Fruit fly (Drosophila melanogaster) whole organism, pupa: ENCODE results near the gene CG9498.

ENCODE experiments used
- CG10348 ChIP-seq: fragments of 200-800 bp; sonication (Bioruptor generic); IDR thresholded peaks from 2 replicates; pipeline ENCODE4 v1.3.6; 2022; ENCODE audit warnings: missing biosample characterization, missing genetic modification characterization
- CG12605 ChIP-seq: fragments of 200-800 bp; sonication (Bioruptor generic); IDR thresholded peaks from 2 replicates; pipeline ENCODE4 v1.3.6; 2022; ENCODE audit warnings: missing biosample characterization, missing genetic modification characterization
- CG13204 ChIP-seq: fragments of 200-800 bp; sonication (Bioruptor generic); optimal IDR thresholded peaks from 2 replicates; lab custom pipeline; 2018; ENCODE audit warnings: missing biosample characterization, mild to moderate bottlenecking, missing genetic modification characterization, moderate library complexity
- CG14655 ChIP-seq: fragments of 200-800 bp; sonication (Bioruptor generic); optimal IDR thresholded peaks from 3 replicates; lab custom pipeline; 2017; ENCODE audit warnings: mild to moderate bottlenecking, missing biosample characterization, missing genetic modification reagents, missing genetic modification characterization
- CG15710 ChIP-seq: fragments of 200-800 bp; sonication (Bioruptor generic); optimal IDR thresholded peaks from 2 replicates; lab custom pipeline; 2018; ENCODE audit warnings: missing biosample characterization, mild to moderate bottlenecking, missing genetic modification characterization, moderate library complexity
- CG17806 ChIP-seq: fragments of 200-800 bp; sonication (Bioruptor generic); optimal IDR thresholded peaks from 2 replicates; lab custom pipeline; 2018; ENCODE audit warnings: missing biosample characterization, mild to moderate bottlenecking, missing genetic modification characterization, moderate library complexity
- CG32121 ChIP-seq: fragments of 200-800 bp; sonication (Bioruptor generic); IDR thresholded peaks from 2 replicates; pipeline ENCODE4 v1.3.6; 2022; ENCODE audit warnings: missing biosample characterization, missing genetic modification characterization
- CG34367 ChIP-seq: fragments of 200-800 bp; sonication (Bioruptor generic); optimal IDR thresholded peaks from 2 replicates; lab custom pipeline; 2018; ENCODE audit warnings: missing biosample characterization, mild to moderate bottlenecking, missing genetic modification characterization
- CG4496 ChIP-seq: fragments of 200-800 bp; sonication (Bioruptor generic); IDR thresholded peaks from 3 replicates; pipeline ENCODE4 v1.3.6; 2022; ENCODE audit warnings: missing biosample characterization, missing genetic modification characterization
- CG8159 ChIP-seq: fragments of 200-800 bp; sonication (Bioruptor generic); optimal IDR thresholded peaks from 3 replicates; lab custom pipeline; 2018; ENCODE audit warnings: missing biosample characterization, mild to moderate bottlenecking, missing genetic modification characterization, moderate library complexity
- CG8301 ChIP-seq: fragments of 200-800 bp; sonication (Bioruptor generic); optimal IDR thresholded peaks from 2 replicates; lab custom pipeline; 2018; ENCODE audit warnings: missing biosample characterization, mild to moderate bottlenecking, missing genetic modification characterization
- CG9948 ChIP-seq: fragments of 200-800 bp; sonication (Bioruptor generic); optimal IDR thresholded peaks from 2 replicates; lab custom pipeline; 2018; ENCODE audit warnings: missing biosample characterization, mild to moderate bottlenecking, missing genetic modification characterization, moderate library complexity
- D1 ChIP-seq: fragments of 200-800 bp; sonication (Bioruptor generic); optimal IDR thresholded peaks from 2 replicates; lab custom pipeline; 2018; ENCODE audit warnings: missing biosample characterization, mild to moderate bottlenecking, missing genetic modification characterization, moderate library complexity
- EcR ChIP-seq: fragments of 200-800 bp; sonication (Bioruptor generic); optimal IDR thresholded peaks from 3 replicates; lab custom pipeline; 2019; ENCODE audit warnings: missing biosample characterization, missing genetic modification characterization, mild to moderate bottlenecking, moderate library complexity, missing genetic modification reagents
- Ets98B ChIP-seq: fragments of 200-800 bp; sonication (Bioruptor generic); IDR thresholded peaks from 2 replicates; pipeline ENCODE4 v1.3.6; 2022; ENCODE audit warnings: missing biosample characterization, missing genetic modification characterization
- Pif1A ChIP-seq: fragments of 200-800 bp; sonication (Bioruptor generic); optimal IDR thresholded peaks from 3 replicates; lab custom pipeline; 2016; ENCODE audit warnings: missing biosample characterization, missing genetic modification characterization
- Pif1B ChIP-seq: fragments of 200-800 bp; sonication (Bioruptor generic); optimal IDR thresholded peaks from 3 replicates; lab custom pipeline; 2016; ENCODE audit warnings: missing biosample characterization, missing genetic modification characterization
- Snoo ChIP-seq: fragments of 200-800 bp; sonication (Bioruptor generic); optimal IDR thresholded peaks from 3 replicates; lab custom pipeline; 2017; ENCODE audit warnings: missing biosample characterization, mild to moderate bottlenecking, missing genetic modification characterization, inconsistent platforms
- fd96Ca ChIP-seq: fragments of 200-800 bp; sonication (Bioruptor generic); IDR thresholded peaks from 3 replicates; pipeline ENCODE4 v1.3.6; 2022; ENCODE audit warnings: missing biosample characterization, missing genetic modification characterization
- gl ChIP-seq: fragments of 200-800 bp; sonication (Bioruptor generic); optimal IDR thresholded peaks from 2 replicates; lab custom pipeline; 2018; ENCODE audit warnings: missing biosample characterization, mild to moderate bottlenecking, missing genetic modification characterization
- rn ChIP-seq: fragments of 200-800 bp; sonication (Bioruptor generic); IDR thresholded peaks from 2 replicates; pipeline ENCODE4 v1.3.6; 2022; ENCODE audit warnings: missing biosample characterization, missing genetic modification characterization

Gene CG9498

DNA sequence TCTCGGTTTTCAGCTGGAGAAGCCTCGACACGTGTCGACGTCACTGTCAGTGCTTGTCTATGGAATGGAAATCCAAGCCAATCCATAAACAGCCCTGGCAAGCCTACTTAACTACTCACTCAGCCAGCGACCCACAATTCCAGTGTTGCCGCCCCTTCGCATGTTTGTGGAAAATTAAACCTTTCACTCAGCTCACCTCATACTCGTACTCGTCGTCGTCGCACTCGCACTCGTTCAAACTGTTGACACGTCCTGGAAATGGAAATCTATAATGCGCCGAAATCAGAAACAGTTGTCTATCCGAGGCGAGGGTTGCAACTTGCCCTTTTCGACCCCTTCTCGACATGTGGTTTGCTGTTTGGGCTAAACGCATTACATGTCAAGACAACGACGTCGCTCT, 31.8 kb downstream of the CG9498 start:
- TF ChIP-seq CG8301 (tag; lab: Kevin White, UChicago) (no peak), EcR (GFP tag; lab: Kevin White, UChicago) (no peak), fd96Ca (GFP tag; lab: Robert Waterston, UW) (no peak), CG9948 (tag; lab: Kevin White, UChicago) (no peak), CG15710 (tag; lab: Kevin White, UChicago) (no peak), CG14655 (GFP tag; lab: Kevin White, UChicago) (no peak), rn (GFP tag; lab: Robert Waterston, UW) (no peak), CG32121 (GFP tag; lab: Robert Waterston, UW) (no peak), CG17806 (no peak), Pif1A (no peak), D1 (tag; lab: Kevin White, UChicago) (no peak), CG4496 (no peak)

DNA sequence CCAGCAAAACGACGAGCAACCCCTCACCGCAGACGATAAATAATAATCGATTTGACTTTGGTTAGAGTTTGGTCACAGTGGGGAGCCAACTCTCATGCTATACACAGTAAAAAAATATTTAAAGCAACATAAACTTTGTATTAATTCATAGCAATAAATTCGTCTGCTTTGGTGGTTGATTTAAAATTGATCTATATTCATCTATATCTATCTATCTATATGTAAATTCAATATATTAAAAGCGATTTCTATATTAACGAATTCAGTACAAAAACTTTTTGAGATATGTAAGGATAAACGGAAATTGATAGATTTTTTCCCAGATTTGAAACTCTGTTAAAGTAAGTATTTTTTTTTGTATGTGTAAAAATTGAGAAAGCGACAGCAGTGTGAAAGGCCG, 41.0 kb downstream of the CG9498 start:
- no peak for TF ChIP-seq rn (GFP tag; lab: Robert Waterston, UW)
- no peak for TF ChIP-seq CG15710 (tag; lab: Kevin White, UChicago)
- no peak for TF ChIP-seq EcR (GFP tag; lab: Kevin White, UChicago)
- TF ChIP-seq CG4496 = no peak
- no peak for TF ChIP-seq CG13204 (GFP tag; lab: Kevin White, UChicago)
- no peak for TF ChIP-seq CG17806
- TF ChIP-seq gl (tag; lab: Kevin White, UChicago) = no peak
- TF ChIP-seq CG8159 (tag; lab: Kevin White, UChicago) = no peak
- no peak for TF ChIP-seq Pif1B (GFP tag; lab: Kevin White, UChicago)
- no peak for TF ChIP-seq Ets98B (GFP tag; lab: Robert Waterston, UW)
- no peak for TF ChIP-seq Pif1A
- no peak for TF ChIP-seq CG34367 (tag; lab: Kevin White, UChicago)
- TF ChIP-seq CG14655 (GFP tag; lab: Kevin White, UChicago) = no peak
- TF ChIP-seq fd96Ca (GFP tag; lab: Robert Waterston, UW) = no peak
- TF ChIP-seq D1 (tag; lab: Kevin White, UChicago) = no peak
- TF ChIP-seq CG9948 (tag; lab: Kevin White, UChicago) = no peak
- no peak for TF ChIP-seq Snoo (tag; lab: Kevin White, UChicago)

DNA sequence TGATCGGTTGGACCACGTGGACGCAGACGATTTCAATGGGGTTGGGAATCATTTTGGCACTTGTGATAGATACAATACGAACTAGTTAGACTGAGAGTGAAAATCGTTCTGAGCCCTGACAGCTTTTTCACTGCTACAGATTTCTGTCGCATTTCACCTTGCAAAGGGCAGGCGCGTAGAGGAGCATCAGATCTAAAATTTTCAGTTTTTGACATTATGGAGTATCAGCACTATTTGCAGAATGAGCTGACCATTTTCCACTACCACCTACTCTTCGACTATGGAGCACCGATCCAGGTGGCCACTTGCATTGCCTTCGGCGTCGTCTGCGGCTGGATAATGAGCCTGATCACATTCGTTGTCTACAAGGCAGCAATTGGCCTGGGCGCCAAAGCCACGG, 42.2 kb downstream of the CG9498 start, which contains the start of the genes CG43922 and CG13984:
CG43922 (minus strand) TSS at position 101 of the 400 bp plus-strand sequence.
CG13984 (plus strand) TSS at position 169 of the 400 bp plus-strand sequence.
- TF ChIP-seq fd96Ca (GFP tag; lab: Robert Waterston, UW) (no peak), Pif1B (GFP tag; lab: Kevin White, UChicago) (no peak), rn (GFP tag; lab: Robert Waterston, UW) (no peak), Ets98B (GFP tag; lab: Robert Waterston, UW) (no peak), CG8159 (tag; lab: Kevin White, UChicago) (no peak), CG9948 (tag; lab: Kevin White, UChicago) (no peak)

DNA sequence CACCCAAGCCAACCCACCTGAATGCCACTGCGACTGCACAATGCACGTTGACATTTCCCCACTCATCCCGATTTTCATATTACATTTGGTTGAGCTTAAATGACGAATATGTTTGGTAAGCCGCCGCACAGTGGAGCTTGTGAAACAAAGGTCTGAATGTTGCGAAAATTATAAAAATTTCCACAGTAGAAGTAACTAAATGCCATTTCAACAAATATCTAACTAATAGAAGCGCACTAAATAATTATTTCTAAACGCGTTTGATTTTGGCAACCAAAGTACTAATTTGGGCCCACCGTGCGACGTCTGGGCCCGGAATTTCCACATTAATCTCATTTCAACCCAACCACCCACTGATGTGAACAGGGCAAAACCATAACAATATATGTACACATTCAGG, 43.9 kb downstream of the CG9498 start:
- TF ChIP-seq Snoo (tag; lab: Kevin White, UChicago) (no peak), CG34367 (tag; lab: Kevin White, UChicago) (peak; percentile 31), Pif1B (GFP tag; lab: Kevin White, UChicago) (peak; percentile 20), CG15710 (tag; lab: Kevin White, UChicago) (peak; percentile 33), CG8301 (tag; lab: Kevin White, UChicago) (no peak), fd96Ca (GFP tag; lab: Robert Waterston, UW) (0 out of 3 replicates have a peak, but pooled peaks have one; percentile 57), CG13204 (GFP tag; lab: Kevin White, UChicago) (no peak), CG12605 (GFP tag; lab: Robert Waterston, UW) (0 out of 2 replicates have a peak, but pooled peaks have one; percentile 24), Ets98B (GFP tag; lab: Robert Waterston, UW) (peak; percentile 34; the same call in 1 of the 2 replicates), CG17806 (no peak), Pif1A (peak; percentile 23), EcR (GFP tag; lab: Kevin White, UChicago) (no peak), CG32121 (GFP tag; lab: Robert Waterston, UW) (no peak), rn (GFP tag; lab: Robert Waterston, UW) (no peak), CG9948 (tag; lab: Kevin White, UChicago) (peak; percentile 46), CG4496 (peak; percentile 20; the same call in 1 of the 3 replicates), D1 (tag; lab: Kevin White, UChicago) (no peak), CG14655 (GFP tag; lab: Kevin White, UChicago) (peak; percentile 34), CG8159 (tag; lab: Kevin White, UChicago) (peak; percentile 60)

- TF ChIP-seq CG4496 = no peak
- TF ChIP-seq CG34367 (tag; lab: Kevin White, UChicago) = no peak
- TF ChIP-seq CG8301 (tag; lab: Kevin White, UChicago) = no peak
- no peak for TF ChIP-seq CG12605 (GFP tag; lab: Robert Waterston, UW)
- TF ChIP-seq Snoo (tag; lab: Kevin White, UChicago) = no peak
- no peak for TF ChIP-seq CG9948 (tag; lab: Kevin White, UChicago)
- TF ChIP-seq fd96Ca (GFP tag; lab: Robert Waterston, UW) = no peak
- no peak for TF ChIP-seq D1 (tag; lab: Kevin White, UChicago)
- no peak for TF ChIP-seq Ets98B (GFP tag; lab: Robert Waterston, UW)
- no peak for TF ChIP-seq CG8159 (tag; lab: Kevin White, UChicago)
- TF ChIP-seq CG10348 (GFP tag; lab: Robert Waterston, UW) = no peak
These were observed 49.2 kb downstream of the CG9498 start for dm6 chr2L:6301616-6302015.
